Fruit fly (Drosophila melanogaster): Measurements from ENCODE around the gene CG17260.

DNA sequence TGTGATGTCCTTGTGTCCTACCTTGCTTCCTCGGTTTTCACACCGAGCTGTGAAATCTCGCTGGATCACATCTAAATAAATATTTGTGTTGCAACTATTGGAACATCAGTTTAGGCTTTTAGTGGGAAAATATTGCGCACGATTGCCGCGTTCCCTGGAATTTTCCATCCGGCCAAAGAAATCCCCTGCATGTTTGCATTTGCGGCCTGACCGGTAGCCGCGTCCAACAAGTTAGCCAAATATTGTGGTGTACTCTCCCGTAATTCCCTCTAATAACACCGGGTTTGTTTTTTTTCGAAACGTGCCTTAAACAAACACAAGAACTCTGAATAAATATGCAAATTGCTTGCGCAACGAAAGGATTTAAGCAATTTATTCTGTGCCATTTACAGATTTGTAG is 41.7 kb downstream of the CG17260 start:
- TF ChIP-seq CG1647 (GFP tag; optimal IDR thresholded peaks at IDR 0.05): no peak
- TF ChIP-seq Ada2b (GFP tag; IDR thresholded peaks at IDR 0.05): no peak
- TF ChIP-seq usp (GFP tag; optimal IDR thresholded peaks at IDR 0.05): no peak
- TF ChIP-seq Kr (GFP tag; optimal IDR thresholded peaks at IDR 0.05): no peak
- TF ChIP-seq CG12659 (GFP tag; optimal IDR thresholded peaks at IDR 0.05): no peak
- TF ChIP-seq CG10959 (GFP tag; IDR thresholded peaks at IDR 0.05): no peak
- TF ChIP-seq cas (GFP tag; IDR thresholded peaks at IDR 0.05): no peak
- TF ChIP-seq CG17568 (GFP tag; optimal IDR thresholded peaks at IDR 0.05): no peak
- no peak for TF ChIP-seq Blimp-1 (GFP tag; optimal IDR thresholded peaks at IDR 0.05)
- TF ChIP-seq tio (GFP tag; optimal IDR thresholded peaks at IDR 0.05): no peak
- TF ChIP-seq CG7357 (GFP tag; IDR thresholded peaks at IDR 0.05): no peak
- no peak for TF ChIP-seq sc (optimal IDR thresholded peaks at IDR 0.05)
- TF ChIP-seq sc (GFP tag; optimal IDR thresholded peaks at IDR 0.05): no peak

Measured in whole organism, embryonic.